Worm (Caenorhabditis elegans): Measurements from ENCODE around the gene prde-1.

The prde-1 gene

DNA sequence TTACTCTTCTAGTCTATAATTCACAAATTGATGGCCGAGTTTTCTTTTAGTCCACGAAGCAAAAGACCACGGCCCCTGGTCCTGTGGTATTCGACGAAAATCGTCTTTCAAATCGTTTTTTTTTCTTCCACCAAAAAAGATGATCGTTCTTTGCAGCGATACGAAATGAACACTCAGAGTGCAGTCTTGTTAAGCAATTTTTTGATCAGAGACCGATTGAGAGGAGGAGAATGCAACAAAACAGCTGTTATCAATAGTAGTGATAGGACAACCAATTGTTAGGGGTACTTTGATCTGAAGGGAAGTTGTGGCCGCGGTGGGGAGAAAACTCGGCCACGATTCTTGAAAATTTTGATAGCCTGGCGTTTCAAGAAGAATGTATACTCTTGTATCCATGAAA is 25.9 kb downstream of the prde-1 start (continued):
- TF ChIP-seq zfp-3 (GFP tag; conservative IDR thresholded peaks at IDR 0.05) (no peak; the same call in 1 of the 2 replicates), nhr-28 (tag; optimal IDR thresholded peaks at IDR 0.05) (peak; percentile 79), unc-130 (GFP tag; optimal IDR thresholded peaks at IDR 0.05) (no peak), mes-2 (tag; optimal IDR thresholded peaks at IDR 0.05; ENCODE audit: poor library complexity, severe bottlenecking) (peak; percentile 50), madf-9 (GFP tag; conservative IDR thresholded peaks at IDR 0.05) (no peak), mxl-2 (GFP tag; conservative IDR thresholded peaks at IDR 0.05) (no peak), dve-1 (tag; optimal IDR thresholded peaks at IDR 0.05; ENCODE audit: insufficient read depth) (peak; percentile 57), lir-3 (tag; optimal IDR thresholded peaks at IDR 0.05) (no peak), nhr-11 (tag; optimal IDR thresholded peaks at IDR 0.05) (peak; percentile 40), dpl-1 (GFP tag; optimal IDR thresholded peaks at IDR 0.05) (peak; percentile 7), pha-4 (GFP tag; IDR thresholded peaks at IDR 0.05) (0 out of 2 replicates have a peak, but pooled peaks have one; percentile 12), pha-4 (tag; optimal IDR thresholded peaks at IDR 0.05) (no peak), hif-1 (tag; optimal IDR thresholded peaks at IDR 0.05) (peak in 1 of 2 experiments; percentile 28), T20F7.1 (GFP tag; optimal IDR thresholded peaks at IDR 0.05) (no peak), nhr-102 (tag; optimal IDR thresholded peaks at IDR 0.05) (peak; percentile 62), nhr-10 (tag; optimal IDR thresholded peaks at IDR 0.05) (peak; percentile 34), nhr-48 (tag; optimal IDR thresholded peaks at IDR 0.05) (peak; percentile 69), fos-1 (tag; optimal IDR thresholded peaks at IDR 0.05) (no peak), mep-1 (tag; optimal IDR thresholded peaks at IDR 0.05) (peak; percentile 53), Y48G9A.11 (GFP tag; IDR thresholded peaks at IDR 0.05) (no peak), F10B5.3 (tag; optimal IDR thresholded peaks at IDR 0.05) (no peak), daf-16 (GFP tag; optimal IDR thresholded peaks at IDR 0.05) (peak in 1 of 2 experiments; percentile 48), daf-16 (tag; optimal IDR thresholded peaks at IDR 0.05) (peak; percentile 82)

DNA sequence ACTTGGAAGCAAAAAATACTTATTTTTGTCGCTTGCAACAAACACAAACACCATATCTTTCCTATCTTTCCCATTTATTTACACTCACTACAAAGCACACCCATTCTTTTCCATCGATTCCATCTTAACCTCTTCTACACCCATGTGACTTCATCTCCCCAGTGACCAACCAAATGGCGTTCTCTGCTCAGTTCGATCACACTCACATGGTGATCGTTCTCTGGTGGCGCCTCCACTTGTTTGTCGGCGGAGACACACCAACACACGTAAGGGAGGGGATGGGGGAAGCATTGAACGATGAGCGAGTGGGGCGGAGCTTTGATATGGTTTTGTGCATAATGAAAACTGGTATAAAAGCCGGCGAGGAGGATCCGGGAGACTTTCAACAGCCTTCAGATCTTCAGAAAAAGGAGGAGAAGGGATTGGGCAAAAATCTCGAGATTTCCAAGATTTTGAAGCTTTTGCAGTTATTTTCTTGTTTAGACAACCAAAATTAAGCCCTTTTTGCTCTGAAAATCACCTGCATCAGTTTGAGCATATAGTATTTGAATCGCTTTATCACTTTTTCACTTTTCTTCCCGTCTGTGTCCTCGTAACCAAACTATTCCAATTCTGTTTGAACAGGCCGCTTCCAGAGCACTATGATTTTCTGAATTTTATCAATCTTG is 28.6 kb downstream of the prde-1 start:
- TF ChIP-seq T20F7.1 (GFP tag; optimal IDR thresholded peaks at IDR 0.05): peak; percentile 70
- TF ChIP-seq unc-130 (GFP tag; optimal IDR thresholded peaks at IDR 0.05): no peak
- no peak for TF ChIP-seq ceh-44 (GFP tag; IDR thresholded peaks at IDR 0.05)
- TF ChIP-seq Y105C5A.15 (GFP tag; IDR thresholded peaks at IDR 0.05): no peak
- TF ChIP-seq nhr-41 (GFP tag; IDR thresholded peaks at IDR 0.05): no peak
- TF ChIP-seq mxl-2 (GFP tag; conservative IDR thresholded peaks at IDR 0.05): no peak
- TF ChIP-seq daf-19 (GFP tag; conservative IDR thresholded peaks at IDR 0.05): no peak
- no peak for TF ChIP-seq daf-12 (tag; optimal IDR thresholded peaks at IDR 0.05)
- TF ChIP-seq unc-62 (GFP tag; optimal IDR thresholded peaks at IDR 0.05 in 1 of 2): peak in 1 of 2 experiments; percentile 99
- no peak for TF ChIP-seq unc-62 (tag; optimal IDR thresholded peaks at IDR 0.05)
- no peak for TF ChIP-seq nhr-25 (tag; optimal IDR thresholded peaks at IDR 0.05; ENCODE audit: borderline replicate concordance, insufficient read depth)
- peak; percentile 98 for TF ChIP-seq nhr-28 (tag; optimal IDR thresholded peaks at IDR 0.05)
- TF ChIP-seq lin-29 (GFP tag; IDR thresholded peaks at IDR 0.05): no peak
- TF ChIP-seq madf-5 (GFP tag; IDR thresholded peaks at IDR 0.05): no peak
- TF ChIP-seq zip-2 (tag; optimal IDR thresholded peaks at IDR 0.05): no peak
- TF ChIP-seq ZK337.2 (GFP tag; IDR thresholded peaks at IDR 0.05): no peak
- TF ChIP-seq zfp-3 (GFP tag; conservative IDR thresholded peaks at IDR 0.05): no peak
- no peak for TF ChIP-seq R02D3.7 (tag; optimal IDR thresholded peaks at IDR 0.05)
- peak; percentile 99 for TF ChIP-seq aha-1 (tag)
- TF ChIP-seq nhr-77 (tag; optimal IDR thresholded peaks at IDR 0.05): peak; percentile 96
- peak in 1 of 2 experiments; percentile 54 for TF ChIP-seq daf-16 (GFP tag; optimal IDR thresholded peaks at IDR 0.05)
- peak; percentile 76 for TF ChIP-seq daf-16 (tag; optimal IDR thresholded peaks at IDR 0.05)
- TF ChIP-seq zip-11 (GFP tag; IDR thresholded peaks at IDR 0.05): no peak
- TF ChIP-seq F37D6.2 (tag; optimal IDR thresholded peaks at IDR 0.05): peak; percentile 34
- no peak for TF ChIP-seq ZK546.5 (tag; optimal IDR thresholded peaks at IDR 0.05)
- TF ChIP-seq hlh-30 (tag; optimal IDR thresholded peaks at IDR 0.05; ENCODE audit: insufficient read depth): peak; percentile 97
- peak; percentile 93 for TF ChIP-seq hlh-11 (tag; optimal IDR thresholded peaks at IDR 0.05)
- TF ChIP-seq lir-3 (tag; optimal IDR thresholded peaks at IDR 0.05): no peak
- TF ChIP-seq jun-1 (tag; optimal IDR thresholded peaks at IDR 0.05): no peak
- TF ChIP-seq unc-39 (tag; optimal IDR thresholded peaks at IDR 0.05): no peak
- TF ChIP-seq pha-4 (GFP tag; IDR thresholded peaks at IDR 0.05): no peak
- no peak for TF ChIP-seq pha-4 (tag; optimal IDR thresholded peaks at IDR 0.05)
- no peak for TF ChIP-seq gei-8 (GFP tag; optimal IDR thresholded peaks at IDR 0.05)
- TF ChIP-seq zag-1 (tag; optimal IDR thresholded peaks at IDR 0.05): no peak
- TF ChIP-seq nhr-237 (tag; optimal IDR thresholded peaks at IDR 0.05): no peak
- peak; percentile 64 for TF ChIP-seq dpl-1 (GFP tag; optimal IDR thresholded peaks at IDR 0.05)
